Worm (Caenorhabditis elegans) whole organism, late embryonic: ENCODE data around the gene Y40B10A.9.

Experiments
- C08G9.2 ChIP-seq: sonication (generic microtip); optimal IDR thresholded peaks from 2 replicates; lab custom pipeline; 2016; ENCODE audit warnings: mild to moderate bottlenecking, missing genetic modification characterization, moderate library complexity, missing compliant biosample characterization
- C38D4.7 ChIP-seq: fragments of 200-800 bp; sonication (Bioruptor generic); optimal IDR thresholded peaks from 2 replicates; lab custom pipeline; 2018; ENCODE audit warnings: mild to moderate bottlenecking, missing genetic modification characterization, moderate library complexity, missing compliant biosample characterization
- K09A11.1 ChIP-seq: sonication (generic microtip); optimal IDR thresholded peaks from 2 replicates; lab custom pipeline; 2017; ENCODE audit warnings: antibody characterized with exemption, mild to moderate bottlenecking, missing genetic modification characterization, missing compliant biosample characterization; ENCODE audit not compliant: insufficient read depth
- ceh-19 ChIP-seq: fragments of 200-800 bp; sonication (Bioruptor generic); optimal IDR thresholded peaks from 2 replicates; lab custom pipeline; 2018; ENCODE audit warnings: mild to moderate bottlenecking, missing genetic modification characterization, missing compliant biosample characterization
- ceh-2 ChIP-seq: sonication (generic microtip); optimal IDR thresholded peaks from 2 replicates; lab custom pipeline; 2016; ENCODE audit warnings: missing genotype, missing genetic modification characterization, missing compliant biosample characterization
- ceh-45 ChIP-seq: fragments of 200-800 bp; sonication (Bioruptor generic); IDR thresholded peaks from 2 replicates; pipeline ENCODE4 v1.3.6; 2022; ENCODE audit warnings: missing genetic modification reagents, missing genetic modification characterization, missing compliant biosample characterization
- ceh-9 ChIP-seq: sonication (generic microtip); optimal IDR thresholded peaks from 2 replicates; lab custom pipeline; 2016; ENCODE audit warnings: mild to moderate bottlenecking, missing genetic modification characterization, inconsistent platforms, missing compliant biosample characterization
- che-1 ChIP-seq: sonication (generic microtip); optimal IDR thresholded peaks from 2 replicates; lab custom pipeline; 2016; ENCODE audit warnings: mild to moderate bottlenecking, missing genetic modification characterization, missing compliant biosample characterization
- dve-1 ChIP-seq: sonication (generic microtip); optimal IDR thresholded peaks from 2 replicates; lab custom pipeline; 2017; ENCODE audit warnings: antibody characterized with exemption, mild to moderate bottlenecking, missing genetic modification characterization, missing compliant biosample characterization
- elt-2 ChIP-seq: sonication (generic microtip); optimal IDR thresholded peaks from 2 replicates; lab custom pipeline; 2016; ENCODE audit warnings: missing genetic modification reagents, missing genetic modification characterization, missing compliant biosample characterization
- elt-4 ChIP-seq: sonication (generic microtip); optimal IDR thresholded peaks from 2 replicates; lab custom pipeline; 2016; ENCODE audit warnings: missing genetic modification characterization, missing compliant biosample characterization
- ets-4 ChIP-seq: sonication (generic microtip); optimal IDR thresholded peaks from 2 replicates; lab custom pipeline; 2016; ENCODE audit warnings: missing genetic modification characterization, missing compliant biosample characterization
- eyg-1 ChIP-seq: sonication (generic microtip); optimal IDR thresholded peaks from 2 replicates; lab custom pipeline; 2016; ENCODE audit warnings: missing genotype, missing genetic modification characterization, missing compliant biosample characterization
- hlh-13 ChIP-seq: fragments of 200-800 bp; sonication (Bioruptor generic); optimal IDR thresholded peaks from 2 replicates; lab custom pipeline; 2018; ENCODE audit warnings: mild to moderate bottlenecking, missing genetic modification characterization, missing compliant biosample characterization
- hlh-6 ChIP-seq: sonication (generic microtip); optimal IDR thresholded peaks from 2 replicates; lab custom pipeline; 2016; ENCODE audit warnings: missing genotype, missing genetic modification characterization, missing compliant biosample characterization
- hlh-8 ChIP-seq: sonication (generic microtip); optimal IDR thresholded peaks from 2 replicates; lab custom pipeline; 2016; ENCODE audit warnings: missing genotype, missing genetic modification characterization, missing compliant biosample characterization
- lim-6 ChIP-seq: sonication (generic microtip); optimal IDR thresholded peaks from 2 replicates; lab custom pipeline; 2016; ENCODE audit warnings: missing genetic modification characterization, missing compliant biosample characterization
- lin-11 ChIP-seq: fragments of 200-800 bp; sonication (Bioruptor generic); optimal IDR thresholded peaks from 2 replicates; lab custom pipeline; 2018; ENCODE audit warnings: mild to moderate bottlenecking, missing genetic modification characterization, missing compliant biosample characterization
- nfya-1 ChIP-seq: sonication (generic microtip); optimal IDR thresholded peaks from 2 replicates; lab custom pipeline; 2017; ENCODE audit warnings: missing genetic modification characterization, mild to moderate bottlenecking, missing compliant biosample characterization, antibody characterized with exemption, moderate library complexity
- nhr-232 ChIP-seq: sonication (generic microtip); optimal IDR thresholded peaks from 2 replicates; lab custom pipeline; 2016; ENCODE audit warnings: missing genetic modification characterization, missing compliant biosample characterization
- npax-4 ChIP-seq: sonication (generic microtip); optimal IDR thresholded peaks from 2 replicates; lab custom pipeline; 2016; ENCODE audit warnings: missing genetic modification characterization, missing compliant biosample characterization
- odd-2 ChIP-seq: sonication (generic microtip); optimal IDR thresholded peaks from 2 replicates; lab custom pipeline; 2017; ENCODE audit warnings: antibody characterized with exemption, mild to moderate bottlenecking, missing genetic modification characterization, missing compliant biosample characterization
- pax-1 ChIP-seq: fragments of 150-350 bp; optimal IDR thresholded peaks from 2 replicates; lab custom pipeline; 2014; ENCODE audit warnings: missing biosample characterization, missing genetic modification characterization
- pha-2 ChIP-seq: sonication (generic microtip); optimal IDR thresholded peaks from 2 replicates; lab custom pipeline; 2017; ENCODE audit warnings: mild to moderate bottlenecking, missing genetic modification characterization, missing compliant biosample characterization
- pqm-1 ChIP-seq: sonication (generic microtip); optimal IDR thresholded peaks from 2 replicates; lab custom pipeline; 2016; ENCODE audit warnings: missing genetic modification characterization, missing compliant biosample characterization
- ref-2 ChIP-seq: sonication (generic microtip); optimal IDR thresholded peaks from 2 replicates; lab custom pipeline; 2016; ENCODE audit warnings: missing genetic modification characterization, missing compliant biosample characterization
- rnt-1 ChIP-seq: sonication (generic microtip); optimal IDR thresholded peaks from 2 replicates; lab custom pipeline; 2016; ENCODE audit warnings: missing genetic modification characterization, missing compliant biosample characterization
- syd-9 ChIP-seq: sonication (generic microtip); optimal IDR thresholded peaks from 2 replicates; lab custom pipeline; 2016; ENCODE audit warnings: mild to moderate bottlenecking, missing genetic modification characterization, moderate library complexity, missing compliant biosample characterization
- tbx-2 ChIP-seq: sonication (generic microtip); optimal IDR thresholded peaks from 2 replicates; lab custom pipeline; 2016; ENCODE audit warnings: missing genetic modification characterization, missing compliant biosample characterization
- ttx-3 ChIP-seq: sonication (generic microtip); optimal IDR thresholded peaks from 2 replicates; lab custom pipeline; 2016; ENCODE audit warnings: missing genetic modification reagents, missing genetic modification characterization, missing compliant biosample characterization
- unc-3 ChIP-seq, 2 experiments: fragments of 200-800 bp in 1 of 2; sonication (Bioruptor generic) in 1 of 2; sonication (generic microtip) in 1 of 2; conservative IDR thresholded peaks in 1 of 2; optimal IDR thresholded peaks in 1 of 2; 2 replicates each; pipeline versions ENCODE4 v1.3.6 to Lab custom; 2016 to 2022; ENCODE audit warnings: missing compliant biosample characterization in 2 of 2, missing genetic modification characterization in 2 of 2, missing genetic modification reagents in 1 of 2
- unc-42 ChIP-seq: sonication (generic microtip); optimal IDR thresholded peaks from 2 replicates; lab custom pipeline; 2016; ENCODE audit warnings: missing genotype, missing genetic modification characterization, missing compliant biosample characterization
- unc-86 ChIP-seq: sonication (generic microtip); optimal IDR thresholded peaks from 2 replicates; lab custom pipeline; 2016; ENCODE audit warnings: missing genetic modification characterization, missing compliant biosample characterization
- ztf-16 ChIP-seq: sonication (generic microtip); optimal IDR thresholded peaks from 2 replicates; lab custom pipeline; 2017; ENCODE audit warnings: missing genetic modification characterization, missing compliant biosample characterization

Gene Y40B10A.9

DNA sequence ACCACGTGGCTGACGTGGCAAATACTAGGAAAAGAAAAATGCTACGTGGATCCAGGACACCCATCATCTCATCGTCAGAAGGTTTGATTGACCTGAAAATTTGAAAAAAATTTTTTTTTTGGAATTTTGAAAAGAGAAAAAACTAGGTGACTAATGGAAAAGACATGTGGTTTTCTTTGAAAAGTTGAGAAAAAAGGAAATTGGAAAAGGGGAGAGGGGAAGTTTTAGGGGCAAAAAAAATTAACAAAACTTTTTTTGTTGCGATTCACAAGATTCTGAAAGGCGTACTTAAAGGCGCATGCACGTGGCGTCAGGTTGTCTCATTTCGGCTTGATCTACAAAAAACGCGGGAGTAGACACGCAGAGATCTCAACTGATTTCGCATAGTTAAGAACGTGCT lies at the start of gene Y40B10A.9:
Y40B10A.9 (minus strand) TSS at position 101 of the 400 bp plus-strand sequence.
- TF ChIP-seq hlh-8 (tag; lab: Kevin White, UChicago): no peak
- TF ChIP-seq che-1 (tag; lab: Kevin White, UChicago): no peak
- TF ChIP-seq, all 69 proteins: peak for 0

- TF ChIP-seq unc-42 (tag; lab: Kevin White, UChicago) (no peak), tbx-2 (tag; lab: Kevin White, UChicago) (no peak), lim-6 (tag; lab: Kevin White, UChicago) (no peak), eyg-1 (tag; lab: Kevin White, UChicago) (no peak), ets-4 (tag; lab: Kevin White, UChicago) (no peak), elt-2 (tag; lab: Kevin White, UChicago) (no peak), pax-1 (no peak), hlh-8 (tag; lab: Kevin White, UChicago) (no peak), ceh-19 (GFP tag; lab: Kevin White, UChicago) (no peak), C08G9.2 (tag; lab: Kevin White, UChicago) (no peak), unc-3 (GFP tag; conservative IDR thresholded peaks at IDR 0.05; lab: Robert Waterston, UW) (no peak), unc-3 (tag; optimal IDR thresholded peaks at IDR 0.05; lab: Kevin White, UChicago) (no peak), pha-2 (tag; lab: Kevin White, UChicago) (no peak), nfya-1 (tag; lab: Kevin White, UChicago) (no peak), rnt-1 (tag; lab: Kevin White, UChicago) (no peak), pqm-1 (tag; lab: Kevin White, UChicago) (no peak), ttx-3 (tag; lab: Kevin White, UChicago) (no peak), unc-86 (no peak), nhr-232 (tag; lab: Kevin White, UChicago) (no peak), K09A11.1 (tag; lab: Kevin White, UChicago) (no peak)
Measured at ce11 chrV:2121910-2122362, 49.2 kb upstream of the Y40B10A.9 start, which contains the start of gene F22F7.8. TSS of gene F22F7.8 (minus strand) at chrV:2121960.

DNA sequence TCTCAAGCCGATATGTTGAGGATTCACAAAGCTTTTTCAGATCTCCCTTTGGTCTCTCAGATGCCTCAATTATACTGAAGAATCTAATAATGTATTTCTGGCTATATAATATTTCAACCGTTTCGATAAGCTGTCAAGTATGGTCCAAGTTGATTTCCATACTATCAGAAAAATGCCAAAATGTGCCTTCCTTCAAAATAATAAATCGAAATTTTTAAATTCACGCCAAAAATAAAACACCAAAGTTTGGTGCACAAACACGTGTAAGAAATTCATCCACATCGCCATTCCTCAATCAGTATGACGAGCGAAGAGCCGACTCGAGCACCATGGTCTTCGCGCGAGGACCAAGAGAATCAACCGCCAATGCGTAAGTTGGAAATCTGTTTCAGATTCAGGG lies 46.8 kb upstream of the Y40B10A.9 start, which contains the start of gene F22F7.11:
F22F7.11 (plus strand) TSS at position 301 of the 400 bp plus-strand sequence.
- TF ChIP-seq unc-42 (tag; lab: Kevin White, UChicago): no peak
- TF ChIP-seq ztf-16 (tag; lab: Kevin White, UChicago): no peak
- no peak for TF ChIP-seq elt-4 (tag; lab: Kevin White, UChicago)
- no peak for TF ChIP-seq syd-9
- TF ChIP-seq odd-2 (tag; lab: Kevin White, UChicago): no peak
- no peak for TF ChIP-seq ceh-45 (GFP tag; lab: Robert Waterston, UW)
- TF ChIP-seq eyg-1 (tag; lab: Kevin White, UChicago): no peak
- TF ChIP-seq tbx-2 (tag; lab: Kevin White, UChicago): no peak
- no peak for TF ChIP-seq hlh-6 (tag; lab: Kevin White, UChicago)
- TF ChIP-seq C38D4.7 (GFP tag; lab: Kevin White, UChicago): no peak
- no peak for TF ChIP-seq ceh-2 (tag; lab: Kevin White, UChicago)
- no peak for TF ChIP-seq dve-1 (tag; lab: Kevin White, UChicago)
- TF ChIP-seq hlh-13 (GFP tag; lab: Kevin White, UChicago): no peak
- no peak for TF ChIP-seq pha-2 (tag; lab: Kevin White, UChicago)
- TF ChIP-seq K09A11.1 (tag; lab: Kevin White, UChicago): no peak
- no peak for TF ChIP-seq pax-1
- no peak for TF ChIP-seq ceh-9
- no peak for TF ChIP-seq npax-4 (tag; lab: Kevin White, UChicago)
- TF ChIP-seq nhr-232 (tag; lab: Kevin White, UChicago): no peak
- TF ChIP-seq hlh-8 (tag; lab: Kevin White, UChicago): no peak

- no peak for TF ChIP-seq ref-2 (tag; lab: Kevin White, UChicago)
- TF ChIP-seq ceh-19 (GFP tag; lab: Kevin White, UChicago): no peak
- TF ChIP-seq lin-11 (tag; lab: Kevin White, UChicago): no peak
- TF ChIP-seq, all 69 proteins: peak for 0
Measured at ce11 chrV:2118574-2118973, 45.9 kb upstream of the Y40B10A.9 start, which contains the start of gene bgnt-1.2. TSS of gene bgnt-1.2 (minus strand) at chrV:2118674.
